Worm (Caenorhabditis elegans): ENCODE data around the gene his-3.

Gene his-3

ce11 chrV:16080678-16081077, 40.1 kb downstream of the his-3 start:
- TF ChIP-seq him-1 (tag; optimal IDR thresholded peaks at IDR 0.05): no peak
- no peak for TF ChIP-seq W03F9.2 (tag; optimal IDR thresholded peaks at IDR 0.05)
- TF ChIP-seq dao-5 (tag; optimal IDR thresholded peaks at IDR 0.05): no peak

- TF ChIP-seq dao-5 (tag; optimal IDR thresholded peaks at IDR 0.05) (no peak), W03F9.2 (tag; optimal IDR thresholded peaks at IDR 0.05) (no peak), him-1 (tag; optimal IDR thresholded peaks at IDR 0.05) (no peak)
Measured at ce11 chrV:16090685-16091084, 50.1 kb downstream of the his-3 start, which contains the start of gene F22B8.3. Gene F22B8.3, plus strand, starts transcription at chrV:16090985.
